Fruit fly (Drosophila melanogaster): ENCODE data around the gene CG42399.

The CG42399 gene

DNA sequence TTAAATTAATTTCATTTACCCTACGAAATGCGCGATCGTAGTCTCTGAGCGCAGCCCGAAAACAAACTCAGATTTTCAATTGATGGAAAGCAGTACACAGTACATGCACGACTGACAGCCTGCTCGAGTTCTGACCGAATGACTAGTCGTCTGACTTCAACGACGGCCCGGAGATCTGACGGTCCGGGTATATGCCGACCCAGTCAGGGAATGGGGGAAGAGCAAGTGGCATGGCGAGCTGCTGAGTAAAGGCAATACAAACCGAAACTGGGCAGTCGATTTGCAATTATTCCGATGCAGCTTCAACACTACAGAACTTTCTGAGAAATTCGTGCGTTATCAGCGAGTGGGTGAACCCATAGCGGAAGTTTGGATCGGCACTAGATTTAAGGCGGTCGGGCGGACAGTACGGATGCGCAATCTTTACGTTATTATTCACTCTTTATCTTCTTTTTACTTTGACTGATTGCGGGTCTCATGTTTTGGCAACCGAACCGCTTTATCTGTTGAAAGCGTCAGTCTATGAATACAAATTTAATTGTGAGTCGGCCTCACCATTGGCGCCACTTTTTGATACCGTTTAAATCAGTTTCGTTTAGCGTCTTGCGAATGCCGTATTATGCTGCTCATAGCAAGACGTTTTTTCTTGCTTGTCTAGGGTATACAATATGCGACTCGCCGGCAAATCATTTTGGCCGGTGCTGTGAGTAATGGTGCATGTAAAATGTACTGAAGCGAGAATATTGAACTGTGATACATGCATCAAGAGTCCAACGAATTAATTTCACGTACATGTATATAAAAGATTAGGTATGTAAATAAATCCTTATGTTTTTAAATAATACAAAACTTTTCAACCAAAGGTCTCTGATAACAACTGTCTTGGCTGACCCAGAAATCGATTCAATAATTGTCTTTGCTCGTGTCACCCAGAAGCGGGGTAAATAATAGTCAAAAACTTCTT lies 32.3 kb downstream of the CG42399 start:
- peak; percentile 17 for TF ChIP-seq CG15710 (tag; optimal IDR thresholded peaks at IDR 0.05)
- TF ChIP-seq fd96Ca (GFP tag; IDR thresholded peaks at IDR 0.05) = no peak
- TF ChIP-seq CG9948 (tag; optimal IDR thresholded peaks at IDR 0.05) = no peak
- TF ChIP-seq gl (tag; optimal IDR thresholded peaks at IDR 0.05) = no peak
- TF ChIP-seq CG17806 (tag; optimal IDR thresholded peaks at IDR 0.05) = peak; percentile 26
- peak; percentile 30 for TF ChIP-seq Pif1B (GFP tag; optimal IDR thresholded peaks at IDR 0.05)
- no peak for TF ChIP-seq D1 (tag; optimal IDR thresholded peaks at IDR 0.05)
- no peak for TF ChIP-seq rn (GFP tag; IDR thresholded peaks at IDR 0.05)
- no peak for TF ChIP-seq CG13204 (GFP tag; optimal IDR thresholded peaks at IDR 0.05)
- no peak for TF ChIP-seq CG4496 (GFP tag; IDR thresholded peaks at IDR 0.05)
- TF ChIP-seq CG14655 (GFP tag; optimal IDR thresholded peaks at IDR 0.05) = peak; percentile 28
- TF ChIP-seq CG8159 (tag; optimal IDR thresholded peaks at IDR 0.05) = no peak
- TF ChIP-seq Snoo (tag; optimal IDR thresholded peaks at IDR 0.05) = no peak
- no peak for TF ChIP-seq Ets98B (GFP tag; IDR thresholded peaks at IDR 0.05)
- no peak for TF ChIP-seq CG10348 (GFP tag; IDR thresholded peaks at IDR 0.05)
- peak; percentile 49 for TF ChIP-seq CG8301 (tag; optimal IDR thresholded peaks at IDR 0.05)
- no peak for TF ChIP-seq EcR (GFP tag; optimal IDR thresholded peaks at IDR 0.05)
- no peak for TF ChIP-seq CG12605 (GFP tag; IDR thresholded peaks at IDR 0.05)
- TF ChIP-seq CG34367 (tag; optimal IDR thresholded peaks at IDR 0.05) = no peak
- peak; percentile 12; the same call in 1 of the 2 replicates for TF ChIP-seq CG32121 (GFP tag; IDR thresholded peaks at IDR 0.05)
- TF ChIP-seq Pif1A (GFP tag; optimal IDR thresholded peaks at IDR 0.05) = peak; percentile 56

DNA sequence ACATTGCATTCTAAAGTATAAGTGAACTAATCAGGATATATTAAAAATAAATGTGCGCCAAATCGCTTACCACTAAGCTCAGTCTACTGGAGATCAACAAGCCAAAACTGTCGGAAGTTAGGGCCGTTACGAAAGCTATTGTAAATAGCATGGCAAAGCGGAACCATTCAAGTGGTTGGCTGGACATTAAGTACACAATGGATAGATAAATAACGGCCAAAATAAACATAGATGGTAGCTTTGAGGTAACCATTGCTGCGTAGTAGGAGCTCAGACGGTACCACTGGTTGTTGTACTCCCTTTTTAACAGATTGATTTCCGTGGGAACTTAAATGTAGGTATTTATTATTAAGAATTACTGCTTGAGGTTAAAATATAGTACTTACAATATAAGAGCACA lies 35.4 kb downstream of the CG42399 start:
- TF ChIP-seq CG17806 (tag; optimal IDR thresholded peaks at IDR 0.05) (no peak), CG10348 (GFP tag; IDR thresholded peaks at IDR 0.05) (no peak)

DNA sequence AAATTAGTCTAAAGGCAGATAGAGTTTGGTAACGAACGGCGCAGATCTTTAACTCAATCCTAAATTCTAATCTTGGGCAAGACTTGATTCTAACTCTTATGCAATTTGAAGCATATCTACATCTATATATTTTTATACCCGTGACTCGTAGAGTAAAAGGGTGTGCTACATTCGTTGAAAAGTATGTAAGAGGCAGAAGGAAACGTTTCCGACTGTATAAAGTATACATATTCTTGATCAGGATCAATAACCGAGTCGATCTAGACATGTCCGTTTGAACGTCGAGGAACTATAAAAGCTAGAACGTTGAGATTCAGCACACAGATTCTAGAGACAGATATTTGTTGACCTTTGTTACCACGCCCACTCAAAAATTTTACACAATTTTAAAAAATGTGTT lies 36.7 kb downstream of the CG42399 start, which contains the start of gene CG13694:
Gene CG13694, minus strand, starts transcription at position 101 of the 400 bp plus-strand sequence.
- TF ChIP-seq CG8301 (tag; optimal IDR thresholded peaks at IDR 0.05) = no peak
- TF ChIP-seq CG15710 (tag; optimal IDR thresholded peaks at IDR 0.05) = no peak
- no peak for TF ChIP-seq EcR (GFP tag; optimal IDR thresholded peaks at IDR 0.05)
- no peak for TF ChIP-seq fd96Ca (GFP tag; IDR thresholded peaks at IDR 0.05)
- TF ChIP-seq CG8159 (tag; optimal IDR thresholded peaks at IDR 0.05) = no peak
- no peak for TF ChIP-seq Ets98B (GFP tag; IDR thresholded peaks at IDR 0.05)
- no peak for TF ChIP-seq Snoo (tag; optimal IDR thresholded peaks at IDR 0.05)
- no peak for TF ChIP-seq rn (GFP tag; IDR thresholded peaks at IDR 0.05)
- TF ChIP-seq CG32121 (GFP tag; IDR thresholded peaks at IDR 0.05) = no peak

DNA sequence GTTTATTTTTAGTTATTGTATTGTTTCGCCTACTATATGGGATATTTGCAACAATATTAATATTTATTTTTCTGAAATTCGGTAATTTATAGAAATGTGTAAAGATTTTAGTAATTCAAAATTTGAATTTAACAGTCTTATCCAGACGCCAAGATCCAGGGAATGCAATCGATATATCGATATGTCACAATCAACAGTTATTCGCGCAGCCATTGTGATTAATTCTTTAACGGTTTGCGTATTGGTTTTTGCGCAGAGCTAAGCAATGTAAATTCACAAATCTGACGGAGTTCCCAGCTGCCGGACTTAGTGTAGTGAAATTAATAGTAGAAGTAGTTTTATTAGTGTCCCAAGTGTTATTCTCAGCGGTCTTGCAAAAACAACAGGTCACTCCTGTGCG lies 38.7 kb downstream of the CG42399 start, which contains the start of gene ND-15:
Gene ND-15, plus strand, starts transcription at position 298 of the 400 bp plus-strand sequence.
- TF ChIP-seq CG12605 (GFP tag; IDR thresholded peaks at IDR 0.05) (no peak), CG8159 (tag; optimal IDR thresholded peaks at IDR 0.05) (no peak), CG9948 (tag; optimal IDR thresholded peaks at IDR 0.05) (no peak), CG34367 (tag; optimal IDR thresholded peaks at IDR 0.05) (no peak), CG14655 (GFP tag; optimal IDR thresholded peaks at IDR 0.05) (no peak), CG4496 (GFP tag; IDR thresholded peaks at IDR 0.05) (no peak), CG15710 (tag; optimal IDR thresholded peaks at IDR 0.05) (no peak), CG17806 (tag; optimal IDR thresholded peaks at IDR 0.05) (no peak), D1 (tag; optimal IDR thresholded peaks at IDR 0.05) (no peak), CG13204 (GFP tag; optimal IDR thresholded peaks at IDR 0.05) (no peak), CG10348 (GFP tag; IDR thresholded peaks at IDR 0.05) (no peak), gl (tag; optimal IDR thresholded peaks at IDR 0.05) (no peak), CG8301 (tag; optimal IDR thresholded peaks at IDR 0.05) (no peak), rn (GFP tag; IDR thresholded peaks at IDR 0.05) (no peak), Pif1A (GFP tag; optimal IDR thresholded peaks at IDR 0.05) (no peak), Snoo (tag; optimal IDR thresholded peaks at IDR 0.05) (no peak), Ets98B (GFP tag; IDR thresholded peaks at IDR 0.05) (no peak)

DNA sequence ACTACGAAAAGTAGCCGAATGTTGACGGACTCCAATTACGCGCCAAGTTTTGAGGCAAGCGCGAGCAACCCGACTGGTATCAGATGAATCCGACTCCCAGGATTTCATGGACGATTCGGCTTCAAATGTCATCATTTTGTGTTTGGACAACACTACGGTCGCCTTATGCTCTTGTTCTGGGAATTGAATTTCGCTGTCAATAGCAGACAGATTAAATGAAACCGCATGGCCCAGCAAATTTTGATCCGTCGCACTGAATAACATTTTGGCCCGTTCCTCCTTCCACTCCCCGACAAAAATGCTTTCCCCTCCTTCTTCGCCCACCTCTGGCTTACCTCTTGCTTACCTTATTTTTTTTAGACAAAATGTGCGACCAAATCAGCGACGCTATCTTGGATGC lies 43.1 kb downstream of the CG42399 start:
- TF ChIP-seq gl (tag; optimal IDR thresholded peaks at IDR 0.05) (no peak), CG12605 (GFP tag; IDR thresholded peaks at IDR 0.05) (no peak), EcR (GFP tag; optimal IDR thresholded peaks at IDR 0.05) (no peak), CG14655 (GFP tag; optimal IDR thresholded peaks at IDR 0.05) (no peak), Pif1B (GFP tag; optimal IDR thresholded peaks at IDR 0.05) (no peak), fd96Ca (GFP tag; IDR thresholded peaks at IDR 0.05) (no peak), CG4496 (GFP tag; IDR thresholded peaks at IDR 0.05) (no peak), CG8159 (tag; optimal IDR thresholded peaks at IDR 0.05) (no peak), CG13204 (GFP tag; optimal IDR thresholded peaks at IDR 0.05) (no peak), Pif1A (GFP tag; optimal IDR thresholded peaks at IDR 0.05) (no peak), CG15710 (tag; optimal IDR thresholded peaks at IDR 0.05) (no peak), CG17806 (tag; optimal IDR thresholded peaks at IDR 0.05) (no peak), CG8301 (tag; optimal IDR thresholded peaks at IDR 0.05) (no peak)
